Worm (Caenorhabditis elegans) whole organism, L3 larva: Measurements from ENCODE around the gene daf-5.

Experiments used
- R02D3.7 ChIP-seq: fragments of 150-350 bp; optimal IDR thresholded peaks from 2 replicates; lab custom pipeline; 2014; ENCODE audit warnings: missing biosample characterization, missing genetic modification characterization
- ZK546.5 ChIP-seq: sonication (generic microtip); optimal IDR thresholded peaks from 2 replicates; lab custom pipeline; 2017; ENCODE audit warnings: missing biosample characterization, missing genetic modification characterization
- ama-1 ChIP-seq: fragments of 150-350 bp; optimal IDR thresholded peaks from 2 replicates; lab custom pipeline; 2018
- ceh-16 ChIP-seq: sonication (generic microtip); optimal IDR thresholded peaks from 2 replicates; lab custom pipeline; 2017; ENCODE audit warnings: missing biosample characterization, missing genetic modification characterization
- ceh-28 ChIP-seq: fragments of 150-350 bp; optimal IDR thresholded peaks from 2 replicates; lab custom pipeline; 2014; ENCODE audit warnings: missing biosample characterization, missing genetic modification reagents, missing genetic modification characterization
- ceh-82 ChIP-seq: fragments of 150-350 bp; optimal IDR thresholded peaks from 2 replicates; lab custom pipeline; 2014; ENCODE audit warnings: missing biosample characterization, missing genetic modification characterization
- daf-12 ChIP-seq: fragments of 150-350 bp; optimal IDR thresholded peaks from 2 replicates; lab custom pipeline; 2014; ENCODE audit warnings: missing biosample characterization, missing genetic modification reagents, missing genetic modification characterization
- egl-27 ChIP-seq: sonication (generic microtip); optimal IDR thresholded peaks from 4 replicates; lab custom pipeline; 2017; ENCODE audit warnings: missing biosample characterization, missing genetic modification reagents, missing genetic modification characterization
- egl-5 ChIP-seq: fragments of 150-350 bp; optimal IDR thresholded peaks from 2 replicates; lab custom pipeline; 2017; ENCODE audit warnings: missing biosample characterization, missing genetic modification reagents, missing genetic modification characterization, inconsistent platforms
- elt-1 ChIP-seq: fragments of 150-350 bp; optimal IDR thresholded peaks from 2 replicates; lab custom pipeline; 2014; ENCODE audit warnings: missing biosample characterization, missing genetic modification characterization
- elt-2 ChIP-seq: sonication (generic microtip); optimal IDR thresholded peaks from 2 replicates; lab custom pipeline; 2016; ENCODE audit warnings: missing genetic modification reagents, mild to moderate bottlenecking, missing genetic modification characterization, missing compliant biosample characterization
- elt-3 ChIP-seq, 3 experiments: fragments of 150-350 bp in 1 of 3; sonication (generic microtip) in 2 of 3; optimal IDR thresholded peaks; 2 replicates in 2 of 3; 4 replicates in 1 of 3; lab custom pipeline; 2014 to 2017; ENCODE audit warnings: missing biosample characterization in 3 of 3, missing genetic modification characterization in 3 of 3
- fkh-2 ChIP-seq: fragments of 150-350 bp; optimal IDR thresholded peaks from 2 replicates; lab custom pipeline; 2014; ENCODE audit warnings: missing biosample characterization, missing genetic modification reagents, missing genetic modification characterization
- fos-1 ChIP-seq: fragments of 150-350 bp; optimal IDR thresholded peaks from 2 replicates; lab custom pipeline; 2014; ENCODE audit warnings: missing biosample characterization, missing genetic modification characterization
- hmg-11 ChIP-seq: sonication (generic microtip); optimal IDR thresholded peaks from 2 replicates; lab custom pipeline; 2016; ENCODE audit warnings: missing genetic modification characterization, missing compliant biosample characterization
- jun-1 ChIP-seq: fragments of 150-350 bp; optimal IDR thresholded peaks from 2 replicates; lab custom pipeline; 2014; ENCODE audit warnings: missing biosample characterization, missing genetic modification reagents, missing genetic modification characterization
- lin-15B ChIP-seq: fragments of 150-350 bp; optimal IDR thresholded peaks from 2 replicates; lab custom pipeline; 2014; ENCODE audit warnings: missing biosample characterization, missing genetic modification characterization
- lin-39 ChIP-seq: fragments of 150-350 bp; optimal IDR thresholded peaks from 2 replicates; lab custom pipeline; 2018; ENCODE audit warnings: missing biosample characterization, missing genetic modification reagents, missing genetic modification characterization
- lsy-12 ChIP-seq: sonication (generic microtip); optimal IDR thresholded peaks from 2 replicates; lab custom pipeline; 2016; ENCODE audit warnings: mild to moderate bottlenecking, missing genetic modification characterization, missing compliant biosample characterization
- mdl-1 ChIP-seq: fragments of 150-350 bp; optimal IDR thresholded peaks from 2 replicates; lab custom pipeline; 2014; ENCODE audit warnings: missing biosample characterization, missing genetic modification characterization
- mml-1 ChIP-seq: fragments of 150-350 bp; sonication (generic microtip); optimal IDR thresholded peaks from 3 replicates; lab custom pipeline; 2014; ENCODE audit warnings: missing biosample characterization, missing genetic modification characterization
- nfya-1 ChIP-seq: sonication (generic microtip); optimal IDR thresholded peaks from 2 replicates; lab custom pipeline; 2017; ENCODE audit warnings: missing genetic modification characterization, mild to moderate bottlenecking, missing compliant biosample characterization, antibody characterized with exemption, moderate library complexity; ENCODE audit not compliant: insufficient read depth
- nhr-11 ChIP-seq: fragments of 150-350 bp; optimal IDR thresholded peaks from 2 replicates; lab custom pipeline; 2014; ENCODE audit warnings: missing biosample characterization, missing genetic modification characterization
- nhr-12 ChIP-seq: fragments of 150-350 bp; optimal IDR thresholded peaks from 2 replicates; lab custom pipeline; 2014; ENCODE audit warnings: missing biosample characterization, missing genetic modification characterization
- nhr-23 ChIP-seq: fragments of 150-350 bp; optimal IDR thresholded peaks from 2 replicates; lab custom pipeline; 2014; ENCODE audit warnings: missing biosample characterization, missing genetic modification reagents, missing genetic modification characterization
- nhr-237 ChIP-seq: fragments of 150-350 bp; optimal IDR thresholded peaks from 2 replicates; lab custom pipeline; 2014; ENCODE audit warnings: missing biosample characterization, missing genetic modification characterization
- nhr-25 ChIP-seq: sonication (generic microtip); optimal IDR thresholded peaks from 2 replicates; lab custom pipeline; 2017; ENCODE audit warnings: missing biosample characterization, missing genetic modification characterization
- nhr-28 ChIP-seq: fragments of 150-350 bp; optimal IDR thresholded peaks from 2 replicates; lab custom pipeline; 2014; ENCODE audit warnings: missing biosample characterization, missing genetic modification characterization
- nhr-43 ChIP-seq: sonication (generic microtip); optimal IDR thresholded peaks from 2 replicates; lab custom pipeline; 2016; ENCODE audit warnings: mild to moderate bottlenecking, missing genetic modification characterization, missing compliant biosample characterization; ENCODE audit not compliant: poor library complexity, severe bottlenecking
- nhr-67 ChIP-seq: fragments of 150-350 bp; optimal IDR thresholded peaks from 2 replicates; lab custom pipeline; 2014; ENCODE audit warnings: missing biosample characterization, missing genetic modification characterization
- nhr-76 ChIP-seq: fragments of 150-350 bp; sonication (generic microtip); optimal IDR thresholded peaks from 5 replicates; lab custom pipeline; 2014; ENCODE audit warnings: missing biosample characterization, missing genetic modification characterization
- pha-4 ChIP-seq: fragments of 150-350 bp; optimal IDR thresholded peaks from 2 replicates; lab custom pipeline; 2014; ENCODE audit warnings: missing biosample characterization, missing genetic modification reagents, missing genetic modification characterization
- sea-2 ChIP-seq: fragments of 150-350 bp; sonication (generic microtip); optimal IDR thresholded peaks from 4 replicates; lab custom pipeline; 2014; ENCODE audit warnings: missing biosample characterization, missing genetic modification reagents, missing genetic modification characterization
- snpc-4 ChIP-seq: fragments of 150-350 bp; optimal IDR thresholded peaks from 2 replicates; lab custom pipeline; 2014; ENCODE audit warnings: missing biosample characterization, missing genetic modification characterization
- tbx-2 ChIP-seq: sonication (generic microtip); optimal IDR thresholded peaks from 2 replicates; lab custom pipeline; 2016; ENCODE audit warnings: mild to moderate bottlenecking, missing genetic modification characterization, missing compliant biosample characterization
- unc-39 ChIP-seq: sonication (generic microtip); optimal IDR thresholded peaks from 4 replicates; lab custom pipeline; 2017; ENCODE audit warnings: missing biosample characterization, missing genetic modification characterization
- unc-62 ChIP-seq: fragments of 150-350 bp; sonication (generic microtip); optimal IDR thresholded peaks from 4 replicates; lab custom pipeline; 2014; ENCODE audit warnings: missing biosample characterization, missing genetic modification reagents, missing genetic modification characterization
- zag-1 ChIP-seq: fragments of 150-350 bp; optimal IDR thresholded peaks from 2 replicates; lab custom pipeline; 2014; ENCODE audit warnings: missing biosample characterization, missing genetic modification characterization
- ztf-11 ChIP-seq: fragments of 150-350 bp; optimal IDR thresholded peaks from 2 replicates; lab custom pipeline; 2014; ENCODE audit warnings: missing biosample characterization, missing genetic modification characterization
- ztf-4 ChIP-seq: fragments of 150-350 bp; optimal IDR thresholded peaks from 2 replicates; lab custom pipeline; 2014; ENCODE audit warnings: missing biosample characterization, missing genetic modification characterization

daf-5 gene

DNA sequence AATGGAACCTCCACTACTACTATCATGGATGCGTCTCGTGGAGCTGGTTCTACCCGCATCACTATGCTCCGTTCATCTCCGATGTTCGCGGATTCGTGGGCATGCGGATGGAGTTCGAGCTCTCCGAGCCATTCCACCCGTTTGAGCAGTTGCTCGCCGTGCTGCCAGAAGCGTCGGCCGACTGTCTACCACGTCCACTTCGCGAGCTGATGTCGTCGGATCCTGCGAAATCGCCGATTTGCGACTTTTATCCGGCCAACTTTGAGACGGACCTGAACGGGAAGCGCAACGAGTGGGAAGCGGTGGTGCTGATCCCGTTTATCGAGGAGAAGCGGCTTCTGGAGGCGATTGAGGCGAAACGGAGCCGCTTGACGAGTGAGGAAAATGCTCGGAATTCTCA lies 25.7 kb upstream of the daf-5 start:
- TF ChIP-seq fos-1 (tag; lab: Kevin White, UChicago) (no peak), snpc-4 (tag; lab: Kevin White, UChicago) (no peak), daf-12 (no peak), lin-15B (tag; lab: Kevin White, UChicago) (no peak), nhr-43 (tag; lab: Kevin White, UChicago) (no peak), mdl-1 (tag; lab: Kevin White, UChicago) (no peak), fkh-2 (tag; lab: Kevin White, UChicago) (no peak)

DNA sequence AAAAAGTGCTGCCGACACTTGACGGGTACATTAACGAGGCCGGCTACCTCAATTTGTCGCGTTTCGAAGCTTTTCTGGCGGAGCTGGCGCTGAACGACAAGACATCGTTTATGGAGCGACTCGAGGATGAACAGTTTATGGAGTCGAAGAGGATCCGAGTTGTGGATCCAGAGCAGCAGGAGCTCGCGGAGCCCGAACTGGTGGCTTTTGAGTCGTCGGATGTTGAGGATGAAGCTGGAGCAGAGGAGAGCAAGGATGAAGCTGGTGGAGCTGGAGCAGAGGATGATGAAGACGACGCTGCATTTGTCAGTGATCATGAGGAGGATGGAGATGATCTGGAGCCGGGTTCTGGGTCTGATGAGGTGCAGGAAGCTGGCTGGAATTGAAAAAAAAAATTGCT lies 22.7 kb upstream of the daf-5 start:
- TF ChIP-seq zag-1 (tag; lab: Kevin White, UChicago) (no peak), ama-1 (no peak), fkh-2 (tag; lab: Kevin White, UChicago) (no peak), daf-12 (no peak), unc-39 (tag; lab: Kevin White, UChicago) (no peak), nhr-28 (tag; lab: Kevin White, UChicago) (no peak), nfya-1 (tag; lab: Kevin White, UChicago) (no peak), lsy-12 (tag; lab: Kevin White, UChicago) (no peak), nhr-11 (no peak), unc-62 (GFP tag; lab: Kevin White, UChicago) (no peak), ceh-82 (tag; lab: Kevin White, UChicago) (no peak), ZK546.5 (tag; lab: Kevin White, UChicago) (no peak), snpc-4 (tag; lab: Kevin White, UChicago) (no peak), ztf-4 (tag; lab: Kevin White, UChicago) (no peak)

- TF ChIP-seq nhr-11 (no peak), ztf-11 (tag; lab: Kevin White, UChicago) (no peak)
Observed at ce11 chrII:14068607-14069006, 16.5 kb upstream of the daf-5 start, which contains the start of gene xrn-1. Gene xrn-1 (plus strand): TSS chrII:14068907.

DNA sequence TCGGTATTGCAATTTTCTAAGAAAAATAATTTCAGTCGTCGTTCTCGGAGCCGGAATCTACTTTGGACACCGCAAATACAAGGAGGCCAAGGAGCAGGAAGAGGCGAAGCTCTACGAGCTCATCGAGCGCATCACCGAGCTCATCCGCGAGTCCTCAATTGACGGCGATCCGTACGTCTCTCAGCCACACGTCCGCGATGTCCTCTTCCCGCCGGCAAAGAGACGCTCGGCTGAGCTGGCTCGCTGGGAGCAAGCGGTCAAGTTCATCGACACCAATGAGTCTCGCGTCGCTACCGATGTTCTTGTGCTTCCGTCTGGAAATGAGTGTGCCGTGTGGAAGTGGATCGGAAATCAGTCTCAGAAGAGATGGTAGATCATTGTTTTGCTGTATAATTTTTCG lies 13.4 kb upstream of the daf-5 start:
- TF ChIP-seq elt-1 (tag; lab: Kevin White, UChicago) (no peak), fkh-2 (tag; lab: Kevin White, UChicago) (no peak), elt-3 (tag; optimal IDR thresholded peaks at IDR 0.05; lab: Kevin White, UChicago) (no peak), ztf-4 (tag; lab: Kevin White, UChicago) (no peak), ceh-82 (tag; lab: Kevin White, UChicago) (no peak), lin-39 (no peak), nhr-23 (tag; lab: Kevin White, UChicago) (no peak), unc-39 (tag; lab: Kevin White, UChicago) (no peak), ceh-16 (tag; lab: Kevin White, UChicago) (no peak), fos-1 (tag; lab: Kevin White, UChicago) (no peak)
- TF ChIP-seq, all 47 proteins: peak for 0

DNA sequence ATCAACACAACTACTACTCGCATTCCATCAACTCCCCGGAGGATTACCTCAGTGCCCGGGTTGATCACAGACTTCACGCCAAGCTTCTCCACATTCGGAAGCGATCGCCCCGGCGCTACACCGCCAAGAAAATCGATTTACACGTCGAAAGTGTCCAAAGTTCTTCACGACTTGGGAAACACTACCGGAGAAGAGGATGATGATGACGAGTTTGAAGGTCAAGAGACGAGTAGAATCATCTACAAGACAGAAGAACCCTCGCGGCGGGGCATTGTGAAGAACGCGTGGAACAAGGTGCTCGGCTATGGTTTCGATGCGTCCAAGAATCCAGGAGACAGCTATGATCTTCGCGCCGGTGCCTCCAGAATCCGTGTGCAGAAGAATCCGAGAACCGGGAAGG lies 11.9 kb upstream of the daf-5 start:
- TF ChIP-seq nhr-28 (tag; lab: Kevin White, UChicago) (no peak), mdl-1 (tag; lab: Kevin White, UChicago) (no peak), mml-1 (tag; lab: Kevin White, UChicago) (no peak), lsy-12 (tag; lab: Kevin White, UChicago) (no peak), sea-2 (no peak), nhr-43 (tag; lab: Kevin White, UChicago) (no peak), egl-5 (tag; lab: Kevin White, UChicago) (no peak), fos-1 (tag; lab: Kevin White, UChicago) (no peak), unc-39 (tag; lab: Kevin White, UChicago) (no peak), nhr-12 (tag; lab: Kevin White, UChicago) (no peak), ceh-28 (no peak), elt-1 (tag; lab: Kevin White, UChicago) (no peak), tbx-2 (tag; lab: Kevin White, UChicago) (no peak), nhr-237 (no peak), ztf-4 (tag; lab: Kevin White, UChicago) (no peak)

- TF ChIP-seq nhr-12 (tag; lab: Kevin White, UChicago) = no peak
- TF ChIP-seq nhr-11 = peak; percentile 15
- no peak for TF ChIP-seq mml-1 (tag; lab: Kevin White, UChicago)
- TF ChIP-seq nhr-76 = no peak
- TF ChIP-seq nhr-67 = no peak
- TF ChIP-seq fkh-2 (tag; lab: Kevin White, UChicago) = no peak
- TF ChIP-seq hmg-11 (tag; lab: Kevin White, UChicago) = peak; percentile 30
- TF ChIP-seq egl-27 (tag; lab: Kevin White, UChicago) = no peak
- TF ChIP-seq pha-4 (tag; lab: Kevin White, UChicago) = peak; percentile 67
- TF ChIP-seq ceh-28 = peak; percentile 24
- no peak for TF ChIP-seq ZK546.5 (tag; lab: Kevin White, UChicago)
- peak; percentile 34 for TF ChIP-seq jun-1 (tag; lab: Kevin White, UChicago)
- TF ChIP-seq nhr-237 = no peak
- TF ChIP-seq nhr-23 (tag; lab: Kevin White, UChicago) = peak; percentile 54
- peak; percentile 2 for TF ChIP-seq tbx-2 (tag; lab: Kevin White, UChicago)
- peak; percentile 47 for TF ChIP-seq elt-2
- TF ChIP-seq mdl-1 (tag; lab: Kevin White, UChicago) = no peak
- no peak for TF ChIP-seq unc-39 (tag; lab: Kevin White, UChicago)
- peak; percentile 6 for TF ChIP-seq nhr-25 (tag; lab: Kevin White, UChicago)
- TF ChIP-seq R02D3.7 (tag; lab: Kevin White, UChicago) = peak; percentile 27
- no peak for TF ChIP-seq egl-5 (tag; lab: Kevin White, UChicago)
- TF ChIP-seq daf-12 = no peak
Observed at ce11 chrII:14063044-14063500, 11.0 kb upstream of the daf-5 start, which contains the start of gene lem-2. Gene lem-2 (plus strand): TSS chrII:14063450.
